Worm (Caenorhabditis elegans): ENCODE results near the gene F54D5.4.
A peak's percentile ranks its signal among the peaks of the same experiment; 100 is the strongest.

Gene F54D5.4

ce11 chrII:11564127-11564526 is 5.5 kb upstream of the F54D5.4 start, which contains the start of gene F54D5.15:
TSS of gene F54D5.15 (minus strand) at chrII:11564227.
- TF ChIP-seq unc-120 (tag; optimal IDR thresholded peaks at IDR 0.05; ENCODE audit: poor library complexity, severe bottlenecking) (no peak), sptf-1 (tag; optimal IDR thresholded peaks at IDR 0.05) (peak; percentile 60)

- peak; percentile 90 for TF ChIP-seq ces-1 (GFP tag; optimal IDR thresholded peaks at IDR 0.05)
- TF ChIP-seq lin-13 (tag; optimal IDR thresholded peaks at IDR 0.05), result peak; percentile 35
- TF ChIP-seq blmp-1 (tag; optimal IDR thresholded peaks at IDR 0.05), result no peak
- TF ChIP-seq sptf-1 (tag; optimal IDR thresholded peaks at IDR 0.05), result peak; percentile 88
- TF ChIP-seq cnd-1 (tag; optimal IDR thresholded peaks at IDR 0.05), result peak; percentile 86
- no peak for TF ChIP-seq nhr-76 (tag; optimal IDR thresholded peaks at IDR 0.05)
- no peak for TF ChIP-seq bed-3 (GFP tag; optimal IDR thresholded peaks at IDR 0.05)
- TF ChIP-seq ztf-11 (tag; optimal IDR thresholded peaks at IDR 0.05), result peak; percentile 80
- TF ChIP-seq nhr-237 (tag; optimal IDR thresholded peaks at IDR 0.05), result no peak
- TF ChIP-seq pha-4 (tag; optimal IDR thresholded peaks at IDR 0.05), result peak; percentile 16
- peak; percentile 23 for TF ChIP-seq drap-1 (GFP tag; optimal IDR thresholded peaks at IDR 0.05)
- no peak for TF ChIP-seq snpc-4 (tag; optimal IDR thresholded peaks at IDR 0.05)
- peak; percentile 50 for TF ChIP-seq hlh-1 (tag; optimal IDR thresholded peaks at IDR 0.05)
- peak; percentile 94 for TF ChIP-seq mls-2 (tag; optimal IDR thresholded peaks at IDR 0.05)
- no peak for TF ChIP-seq flh-1 (GFP tag; optimal IDR thresholded peaks at IDR 0.05)
- TF ChIP-seq sem-2 (GFP tag; optimal IDR thresholded peaks at IDR 0.05), result no peak
- TF ChIP-seq unc-120 (tag; optimal IDR thresholded peaks at IDR 0.05; ENCODE audit: poor library complexity, severe bottlenecking), result peak; percentile 8
- no peak for TF ChIP-seq ceh-43 (GFP tag; optimal IDR thresholded peaks at IDR 0.05)
- TF ChIP-seq tbx-8 (GFP tag; optimal IDR thresholded peaks at IDR 0.05), result no peak
- TF ChIP-seq M03D4.4 (tag; optimal IDR thresholded peaks at IDR 0.05), result no peak
- TF ChIP-seq zip-8 (tag; optimal IDR thresholded peaks at IDR 0.05), result no peak
- TF ChIP-seq unc-62 (GFP tag; optimal IDR thresholded peaks at IDR 0.05), result peak; percentile 48
- TF ChIP-seq nhr-2 (tag; optimal IDR thresholded peaks at IDR 0.05), result no peak
- TF ChIP-seq lsy-2 (tag; optimal IDR thresholded peaks at IDR 0.05), result peak; percentile 44
- no peak for TF ChIP-seq lin-32 (GFP tag; optimal IDR thresholded peaks at IDR 0.05)
- no peak for TF ChIP-seq nhr-28 (tag; optimal IDR thresholded peaks at IDR 0.05)
- peak; percentile 65 for TF ChIP-seq ham-2 (GFP tag; optimal IDR thresholded peaks at IDR 0.05)
- TF ChIP-seq elt-1 (tag; optimal IDR thresholded peaks at IDR 0.05; ENCODE audit: borderline replicate concordance, insufficient read depth), result peak; percentile 42
- peak; percentile 70 for TF ChIP-seq mep-1 (tag; optimal IDR thresholded peaks at IDR 0.05)
- no peak for TF ChIP-seq nhr-12 (tag; optimal IDR thresholded peaks at IDR 0.05)
- TF ChIP-seq elt-3 (tag; optimal IDR thresholded peaks at IDR 0.05), result no peak
- TF ChIP-seq mab-5 (tag; optimal IDR thresholded peaks at IDR 0.05), result no peak
- peak; percentile 27 for TF ChIP-seq ceh-39 (tag; optimal IDR thresholded peaks at IDR 0.05)
- TF ChIP-seq unc-39 (tag; optimal IDR thresholded peaks at IDR 0.05), result peak; percentile 63
- no peak for TF ChIP-seq ceh-83 (GFP tag; optimal IDR thresholded peaks at IDR 0.05)
Measured at ce11 chrII:11566970-11567711, 2.5 kb upstream of the F54D5.4 start, which contains the start of gene F54D5.5. TSS of gene F54D5.5 (minus strand) at chrII:11567020.

- TF ChIP-seq blmp-1 (tag; optimal IDR thresholded peaks at IDR 0.05), result no peak
- TF ChIP-seq lsy-2 (tag; optimal IDR thresholded peaks at IDR 0.05), result peak; percentile 7
- TF ChIP-seq zip-8 (tag; optimal IDR thresholded peaks at IDR 0.05), result no peak
- no peak for TF ChIP-seq tbx-8 (GFP tag; optimal IDR thresholded peaks at IDR 0.05)
- no peak for TF ChIP-seq nhr-76 (tag; optimal IDR thresholded peaks at IDR 0.05)
- peak; percentile 66 for TF ChIP-seq lin-32 (GFP tag; optimal IDR thresholded peaks at IDR 0.05)
- no peak for TF ChIP-seq ceh-43 (GFP tag; optimal IDR thresholded peaks at IDR 0.05)
- no peak for TF ChIP-seq cnd-1 (tag; optimal IDR thresholded peaks at IDR 0.05)
- no peak for TF ChIP-seq unc-62 (GFP tag; optimal IDR thresholded peaks at IDR 0.05)
- TF ChIP-seq ztf-11 (tag; optimal IDR thresholded peaks at IDR 0.05), result no peak
- TF ChIP-seq hlh-1 (tag; optimal IDR thresholded peaks at IDR 0.05), result peak; percentile 62
- TF ChIP-seq mls-2 (tag; optimal IDR thresholded peaks at IDR 0.05), result no peak
- no peak for TF ChIP-seq snpc-4 (tag; optimal IDR thresholded peaks at IDR 0.05)
- no peak for TF ChIP-seq bed-3 (GFP tag; optimal IDR thresholded peaks at IDR 0.05)
Measured at ce11 chrII:11568670-11569069, 948 bp upstream of the F54D5.4 start.
